Fruit fly (Drosophila melanogaster) whole organism, embryonic: ENCODE results near the gene CG43077.
A peak's percentile ranks its signal among the peaks of the same experiment; 100 is the strongest.

Experiments used
- Awh ChIP-seq: fragments of 200-800 bp; sonication (Bioruptor generic); IDR thresholded peaks from 2 replicates; pipeline ENCODE4, ENCODE4 v1.3.6; 2022; ENCODE audit warnings: missing biosample characterization, missing genetic modification characterization
- BtbVII ChIP-seq: fragments of 200-800 bp; sonication (Bioruptor generic); optimal IDR thresholded peaks from 3 replicates; lab custom pipeline; 2017; ENCODE audit warnings: missing biosample characterization, mild to moderate bottlenecking, missing genetic modification characterization
- CG10565 ChIP-seq: fragments of 200-800 bp; sonication (Bioruptor generic); optimal IDR thresholded peaks from 3 replicates; lab custom pipeline; 2016; ENCODE audit warnings: missing biosample characterization, mild to moderate bottlenecking, missing genetic modification characterization
- CG10959 ChIP-seq: fragments of 200-800 bp; sonication (Bioruptor generic); IDR thresholded peaks from 2 replicates; pipeline ENCODE4 v1.3.6; 2022; ENCODE audit warnings: missing biosample characterization, missing genetic modification characterization
- CG11456 ChIP-seq: fragments of 200-800 bp; sonication (Bioruptor generic); IDR thresholded peaks from 3 replicates; pipeline ENCODE4 v1.3.6; 2022; ENCODE audit warnings: missing biosample characterization, missing genetic modification characterization
- CG11723 ChIP-seq: fragments of 200-800 bp; sonication (Bioruptor generic); optimal IDR thresholded peaks from 2 replicates; lab custom pipeline; 2017; ENCODE audit warnings: missing biosample characterization, mild to moderate bottlenecking, missing genetic modification characterization
- CG12236 ChIP-seq: fragments of 200-800 bp; sonication (Bioruptor generic); optimal IDR thresholded peaks from 2 replicates; lab custom pipeline; 2016; ENCODE audit warnings: missing biosample characterization, missing genetic modification characterization
- CG13287 ChIP-seq: fragments of 200-800 bp; sonication (Bioruptor generic); IDR thresholded peaks from 2 replicates; pipeline ENCODE4 v1.3.6; 2022; ENCODE audit warnings: missing biosample characterization, missing genetic modification characterization; ENCODE audit not compliant: partially characterized antibody
- CG14014 ChIP-seq: fragments of 200-800 bp; sonication (Bioruptor generic); IDR thresholded peaks from 2 replicates; pipeline ENCODE4 v1.3.6; 2022; ENCODE audit warnings: missing biosample characterization, missing genetic modification characterization
- CG16779 ChIP-seq: fragments of 200-800 bp; sonication (Bioruptor generic); IDR thresholded peaks from 2 replicates; pipeline ENCODE4 v1.3.6; 2022; ENCODE audit warnings: missing biosample characterization, missing genetic modification characterization
- CG18599 ChIP-seq: fragments of 200-800 bp; sonication (Bioruptor generic); optimal IDR thresholded peaks from 3 replicates; lab custom pipeline; 2017; ENCODE audit warnings: missing biosample characterization, missing genetic modification characterization, mild to moderate bottlenecking, moderate library complexity, missing genetic modification reagents
- CG2129 ChIP-seq: fragments of 200-800 bp; sonication (Bioruptor generic); IDR thresholded peaks from 2 replicates; pipeline ENCODE4 v1.3.6; 2022; ENCODE audit warnings: missing biosample characterization, missing genetic modification characterization; ENCODE audit not compliant: partially characterized antibody
- CG2875 ChIP-seq: fragments of 200-800 bp; sonication (Bioruptor generic); optimal IDR thresholded peaks from 2 replicates; lab custom pipeline; 2017; ENCODE audit warnings: missing biosample characterization, mild to moderate bottlenecking, missing genetic modification characterization, missing genetic modification reagents
- CG34376 ChIP-seq: fragments of 200-800 bp; sonication (Bioruptor generic); optimal IDR thresholded peaks from 2 replicates; lab custom pipeline; 2018; ENCODE audit warnings: missing biosample characterization, mild to moderate bottlenecking, missing genetic modification characterization
- CG4328 ChIP-seq: fragments of 200-800 bp; sonication (Bioruptor generic); optimal IDR thresholded peaks from 3 replicates; lab custom pipeline; 2017; ENCODE audit warnings: missing biosample characterization, missing genetic modification reagents, missing genetic modification characterization
- CG6272 ChIP-seq: fragments of 200-800 bp; sonication (Bioruptor generic); IDR thresholded peaks from 2 replicates; pipeline ENCODE4 v1.3.6; 2022; ENCODE audit warnings: missing biosample characterization, missing genetic modification characterization
- CG6654 ChIP-seq: fragments of 200-800 bp; sonication (Bioruptor generic); optimal IDR thresholded peaks from 2 replicates; lab custom pipeline; 2017; ENCODE audit warnings: missing biosample characterization, mild to moderate bottlenecking, missing genetic modification characterization
- CG8478 ChIP-seq: fragments of >200 bp; optimal IDR thresholded peaks from 2 replicates; lab custom pipeline; 2018
- Eip74EF ChIP-seq, 2 experiments: fragments of 200-800 bp in 1 of 2; fragments of >200 bp in 1 of 2; sonication (Bioruptor generic) in 1 of 2; optimal IDR thresholded peaks; 2 replicates each; lab custom pipeline; 2017 to 2019; ENCODE audit warnings: missing biosample characterization in 2 of 2, missing genetic modification characterization in 2 of 2, mild to moderate bottlenecking in 1 of 2, moderate library complexity in 1 of 2
- H2.0 ChIP-seq: fragments of 200-800 bp; sonication (Bioruptor generic); IDR thresholded peaks from 2 replicates; pipeline ENCODE4 v1.3.6; 2022; ENCODE audit warnings: missing biosample characterization, missing genetic modification characterization
- HLH4C ChIP-seq: fragments of 200-800 bp; sonication (Bioruptor generic); IDR thresholded peaks from 3 replicates; pipeline ENCODE4 v1.3.6; 2022; ENCODE audit warnings: missing biosample characterization, missing genetic modification characterization; ENCODE audit not compliant: partially characterized antibody
- HmgD ChIP-seq: fragments of 200-800 bp; sonication (Bioruptor generic); optimal IDR thresholded peaks from 3 replicates; lab custom pipeline; 2016; ENCODE audit warnings: missing biosample characterization, missing genetic modification characterization
- HmgZ ChIP-seq: fragments of 200-800 bp; sonication (Bioruptor generic); optimal IDR thresholded peaks from 2 replicates; lab custom pipeline; 2018; ENCODE audit warnings: missing biosample characterization, mild to moderate bottlenecking, missing genetic modification characterization
- Lim3 ChIP-seq: fragments of 200-800 bp; sonication (Bioruptor generic); IDR thresholded peaks from 2 replicates; pipeline ENCODE4 v1.3.6; 2022; ENCODE audit warnings: missing biosample characterization, missing genetic modification characterization
- MTF-1 ChIP-seq: fragments of 200-800 bp; sonication (Bioruptor generic); optimal IDR thresholded peaks from 2 replicates; lab custom pipeline; 2018; ENCODE audit warnings: missing biosample characterization, mild to moderate bottlenecking, missing genetic modification characterization, borderline replicate concordance
- Med ChIP-seq: fragments of 200-800 bp; sonication (Bioruptor generic); peaks from one replicate; lab custom pipeline; 2016; ENCODE audit warnings: missing biosample characterization, missing genetic modification characterization, mild to moderate bottlenecking, inconsistent platforms, moderate library complexity
- Mes4 ChIP-seq: fragments of 200-800 bp; sonication (Bioruptor generic); optimal IDR thresholded peaks from 2 replicates; lab custom pipeline; 2016; ENCODE audit warnings: missing biosample characterization, missing genetic modification characterization
- Neu2 ChIP-seq: fragments of 200-800 bp; sonication (Bioruptor generic); optimal IDR thresholded peaks from 3 replicates; lab custom pipeline; 2016; ENCODE audit warnings: missing biosample characterization, missing genetic modification characterization, borderline replicate concordance
- Nf-YA ChIP-seq: fragments of 200-800 bp; sonication (Bioruptor generic); IDR thresholded peaks from 2 replicates; pipeline ENCODE4 v1.3.6; 2022; ENCODE audit warnings: missing biosample characterization, missing genetic modification characterization
- TFAM ChIP-seq: fragments of 200-800 bp; sonication (Bioruptor generic); optimal IDR thresholded peaks from 2 replicates; lab custom pipeline; 2017; ENCODE audit warnings: missing biosample characterization, missing genetic modification characterization, inconsistent platforms
- Xbp1 ChIP-seq: fragments of 200-800 bp; sonication (Bioruptor generic); optimal IDR thresholded peaks from 3 replicates; lab custom pipeline; 2016; ENCODE audit warnings: missing biosample characterization, mild to moderate bottlenecking, missing genetic modification characterization
- YL-1 ChIP-seq: fragments of 200-800 bp; sonication (Bioruptor generic); optimal IDR thresholded peaks from 3 replicates; lab custom pipeline; 2017; ENCODE audit warnings: missing biosample characterization, mild to moderate bottlenecking, missing genetic modification characterization
- amos ChIP-seq: fragments of 200-800 bp; sonication (Bioruptor generic); IDR thresholded peaks from 2 replicates; pipeline ENCODE4 v1.3.6; 2022; ENCODE audit warnings: missing biosample characterization, missing genetic modification characterization; ENCODE audit not compliant: partially characterized antibody
- br ChIP-seq: fragments of >200 bp; optimal IDR thresholded peaks from 2 replicates; lab custom pipeline; 2017
- dati ChIP-seq: fragments of 200-800 bp; sonication (Bioruptor generic); IDR thresholded peaks from 2 replicates; pipeline ENCODE4 v1.3.6; 2022; ENCODE audit warnings: missing biosample characterization, missing genetic modification characterization
- ftz-f1 ChIP-seq: fragments of 200-800 bp; sonication (Bioruptor generic); optimal IDR thresholded peaks from 2 replicates; lab custom pipeline; 2016; ENCODE audit warnings: missing biosample characterization, missing genetic modification characterization
- gcm ChIP-seq: fragments of 200-800 bp; sonication (Bioruptor generic); optimal IDR thresholded peaks from 2 replicates; lab custom pipeline; 2019; ENCODE audit warnings: missing biosample characterization, mild to moderate bottlenecking, missing genetic modification characterization, moderate library complexity
- kah ChIP-seq: fragments of 200-800 bp; sonication (Bioruptor generic); optimal IDR thresholded peaks from 2 replicates; lab custom pipeline; 2018; ENCODE audit warnings: missing biosample characterization, mild to moderate bottlenecking, missing genetic modification characterization
- nau ChIP-seq: fragments of 200-800 bp; sonication (Bioruptor generic); optimal IDR thresholded peaks from 3 replicates; lab custom pipeline; 2017; ENCODE audit warnings: missing biosample characterization, mild to moderate bottlenecking, missing genetic modification characterization, missing genetic modification reagents
- nmo ChIP-seq: fragments of 200-800 bp; sonication (Bioruptor generic); optimal IDR thresholded peaks from 2 replicates; lab custom pipeline; 2018; ENCODE audit warnings: missing biosample characterization, mild to moderate bottlenecking, missing genetic modification characterization, moderate library complexity
- pnt ChIP-seq: fragments of 200-800 bp; sonication (Bioruptor generic); optimal IDR thresholded peaks from 3 replicates; lab custom pipeline; 2016; ENCODE audit warnings: missing biosample characterization, missing genetic modification characterization
- rib ChIP-seq: fragments of 200-800 bp; sonication (Bioruptor generic); IDR thresholded peaks from 2 replicates; pipeline ENCODE4 v1.3.6; 2022; ENCODE audit warnings: missing biosample characterization, missing genetic modification characterization
- seq ChIP-seq: fragments of 200-800 bp; sonication (Bioruptor generic); IDR thresholded peaks from 2 replicates; pipeline ENCODE4 v1.3.6; 2022; ENCODE audit warnings: missing biosample characterization, missing genetic modification characterization
- slbo ChIP-seq: fragments of 200-800 bp; sonication (Bioruptor generic); IDR thresholded peaks from 2 replicates; pipeline ENCODE4 v1.3.6; 2022; ENCODE audit warnings: missing biosample characterization, missing genetic modification characterization
- slou ChIP-seq: fragments of 200-800 bp; sonication (Bioruptor generic); optimal IDR thresholded peaks from 3 replicates; lab custom pipeline; 2016; ENCODE audit warnings: missing biosample characterization, missing genetic modification characterization
- stwl ChIP-seq: fragments of 200-800 bp; sonication (Bioruptor generic); optimal IDR thresholded peaks from 3 replicates; lab custom pipeline; 2018; ENCODE audit warnings: missing biosample characterization, mild to moderate bottlenecking, missing genetic modification characterization, moderate library complexity
- trem ChIP-seq: fragments of 200-800 bp; optimal IDR thresholded peaks from 3 replicates; lab custom pipeline; 2019; ENCODE audit warnings: missing biosample characterization, mild to moderate bottlenecking, missing genetic modification characterization, moderate library complexity
- trh ChIP-seq: fragments of 200-800 bp; sonication (Bioruptor generic); optimal IDR thresholded peaks from 2 replicates; lab custom pipeline; 2016; ENCODE audit warnings: missing biosample characterization, missing genetic modification characterization
- wek ChIP-seq: fragments of 200-800 bp; sonication (Bioruptor generic); optimal IDR thresholded peaks from 3 replicates; lab custom pipeline; 2018; ENCODE audit warnings: missing biosample characterization, mild to moderate bottlenecking, missing genetic modification characterization, moderate library complexity

The CG43077 gene

dm6 chrX:17077290-17078138, 9.2 kb upstream of the CG43077 start, which contains the start of gene wcy (continued):
- TF ChIP-seq MTF-1 (GFP tag; lab: Kevin White, UChicago) (no peak), slou (no peak), CG2875 (no peak), Xbp1 (GFP tag; lab: Kevin White, UChicago) (peak; percentile 37), amos (GFP tag; lab: Robert Waterston, UW) (0 out of 2 replicates have a peak, but pooled peaks have one; percentile 42), br (lab: Kevin White, UChicago) (no peak), CG12236 (GFP tag; lab: Kevin White, UChicago) (no peak), seq (GFP tag; lab: Robert Waterston, UW) (no peak), stwl (peak; percentile 58), wek (GFP tag; lab: Kevin White, UChicago) (peak; percentile 29), CG6272 (GFP tag; lab: Robert Waterston, UW) (no peak), HmgD (peak; percentile 43), CG11723 (GFP tag; lab: Kevin White, UChicago) (no peak), Lim3 (GFP tag; lab: Robert Waterston, UW) (no peak), CG34376 (no peak), nmo (peak; percentile 57), CG10565 (GFP tag; lab: Kevin White, UChicago) (no peak), CG10959 (GFP tag; lab: Robert Waterston, UW) (no peak), CG18599 (GFP tag; lab: Kevin White, UChicago) (no peak), CG4328 (no peak), Mes4 (GFP tag; lab: Kevin White, UChicago) (no peak), gcm (GFP tag; lab: Kevin White, UChicago) (no peak), slbo (peak; percentile 35), Nf-YA (no peak), HmgZ (peak; percentile 47), Awh (no peak), Eip74EF (GFP tag; optimal IDR thresholded peaks at IDR 0.05; lab: Kevin White, UChicago) (peak in 1 of 2 experiments; percentile 62), Neu2 (GFP tag; lab: Kevin White, UChicago) (no peak), dati (GFP tag; lab: Robert Waterston, UW) (no peak), CG8478 (lab: Kevin White, UChicago) (peak; percentile 96), nau (GFP tag; lab: Kevin White, UChicago) (no peak), trh (GFP tag; lab: Kevin White, UChicago) (no peak), kah (GFP tag; lab: Kevin White, UChicago) (no peak), H2.0 (GFP tag; lab: Robert Waterston, UW) (0 out of 2 replicates have a peak, but pooled peaks have one; percentile 10), Med (GFP tag; lab: Kevin White, UChicago) (peak; percentile 92), CG14014 (GFP tag; lab: Robert Waterston, UW) (no peak), BtbVII (GFP tag; lab: Kevin White, UChicago) (peak; percentile 6), CG16779 (GFP tag; lab: Robert Waterston, UW) (no peak), pnt (no peak), CG11456 (GFP tag; lab: Robert Waterston, UW) (no peak), CG6654 (GFP tag; lab: Kevin White, UChicago) (no peak), HLH4C (0 out of 3 replicates have a peak, but pooled peaks have one; percentile 27), TFAM (GFP tag; lab: Kevin White, UChicago) (no peak), CG13287 (GFP tag; lab: Robert Waterston, UW) (peak; percentile 27), YL-1 (peak; percentile 38), ftz-f1 (GFP tag; lab: Kevin White, UChicago) (peak; percentile 31), trem (tag; lab: Kevin White, UChicago) (peak; percentile 98), CG2129 (no peak), rib (GFP tag; lab: Robert Waterston, UW) (no peak)
